Fruit fly (Drosophila melanogaster): ENCODE measurements around the gene Or65c.

DNA sequence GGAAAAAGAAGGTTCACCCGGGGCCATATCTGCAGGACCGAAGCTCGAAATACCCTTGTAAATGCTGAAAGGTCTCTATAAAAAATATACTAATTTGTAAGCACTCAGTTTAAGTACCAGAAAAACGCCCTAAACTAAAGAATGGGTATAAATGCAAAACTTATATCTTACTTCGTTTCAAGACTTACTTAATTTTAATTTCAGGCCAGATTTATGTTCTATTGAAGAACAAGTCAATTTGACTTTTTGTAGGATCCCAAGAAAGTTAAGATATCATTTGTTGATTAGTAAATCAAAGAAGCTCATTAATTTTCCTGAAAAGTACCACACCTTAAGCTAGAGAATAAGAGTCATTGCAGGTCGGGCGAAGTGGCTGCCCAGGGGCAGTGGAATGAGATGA is 29.7 kb downstream of the Or65c start:
- TF ChIP-seq psq (optimal IDR thresholded peaks at IDR 0.05) (no peak), EcR (GFP tag; optimal IDR thresholded peaks at IDR 0.05) (no peak), usp (GFP tag; optimal IDR thresholded peaks at IDR 0.05) (no peak)

Data from whole organism.